Worm (Caenorhabditis elegans): ENCODE results near the gene vha-8.

DNA sequence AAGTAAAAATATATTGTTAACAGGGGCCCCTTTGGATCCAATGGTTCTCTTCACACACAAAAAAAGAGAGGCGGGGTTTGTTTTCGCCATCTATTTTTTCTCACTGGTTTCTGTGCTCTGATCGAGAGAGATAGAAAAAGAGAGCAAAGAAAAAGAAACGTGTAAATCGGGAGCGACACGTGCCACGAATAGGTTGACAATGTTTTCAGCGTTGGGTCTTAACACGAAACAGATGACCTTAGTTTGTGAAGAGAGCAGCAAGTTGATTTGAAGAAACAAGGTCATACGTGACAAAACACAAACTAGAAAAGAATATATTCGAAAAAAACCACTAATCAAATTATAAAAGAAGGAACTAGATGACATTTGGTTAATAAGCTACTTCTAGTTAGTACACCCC is 42.4 kb upstream of the vha-8 start, which contains the start of gene lin-45:
- TF ChIP-seq mab-5 (tag; optimal IDR thresholded peaks at IDR 0.05): no peak
- TF ChIP-seq egl-27 (tag; optimal IDR thresholded peaks at IDR 0.05): no peak
- TF ChIP-seq lin-13 (GFP tag; optimal IDR thresholded peaks at IDR 0.05): no peak
- no peak for TF ChIP-seq dmd-4 (tag; optimal IDR thresholded peaks at IDR 0.05)
- TF ChIP-seq ZK546.5 (tag; optimal IDR thresholded peaks at IDR 0.05): no peak
- no peak for TF ChIP-seq lin-39 (tag; optimal IDR thresholded peaks at IDR 0.05)
- TF ChIP-seq nhr-12 (tag; optimal IDR thresholded peaks at IDR 0.05): no peak
- TF ChIP-seq ztf-11 (tag; optimal IDR thresholded peaks at IDR 0.05): no peak
- no peak for TF ChIP-seq zag-1 (tag; optimal IDR thresholded peaks at IDR 0.05)
- no peak for TF ChIP-seq peb-1 (tag; optimal IDR thresholded peaks at IDR 0.05)
- no peak for TF ChIP-seq nhr-25 (tag; optimal IDR thresholded peaks at IDR 0.05)
- no peak for TF ChIP-seq nhr-237 (tag; optimal IDR thresholded peaks at IDR 0.05)
- no peak for TF ChIP-seq mdl-1 (tag; optimal IDR thresholded peaks at IDR 0.05)

Data from whole organism, L2 larva.